Worm (Caenorhabditis elegans) whole organism, midembryonic: Measurements from ENCODE around the gene F20D6.12.

Experiments
- T22C8.4 ChIP-seq: fragments of 200-800 bp; sonication (Bioruptor generic); IDR thresholded peaks from 2 replicates; pipeline ENCODE4 v1.3.6; 2022; ENCODE audit warnings: missing genetic modification characterization, missing compliant biosample characterization
- cog-1 ChIP-seq: sonication (generic microtip); optimal IDR thresholded peaks from 2 replicates; lab custom pipeline; 2016; ENCODE audit warnings: missing genetic modification characterization, missing compliant biosample characterization
- flt-1 ChIP-seq: fragments of 200-800 bp; sonication (Bioruptor generic); IDR thresholded peaks from 2 replicates; pipeline ENCODE4 v1.3.6; 2022; ENCODE audit warnings: missing genetic modification characterization, missing compliant biosample characterization
- klf-2 ChIP-seq: fragments of 200-800 bp; sonication (Bioruptor generic); conservative IDR thresholded peaks from 2 replicates; pipeline ENCODE4 v1.3.6; 2022; ENCODE audit warnings: missing genetic modification reagents, missing genetic modification characterization, missing compliant biosample characterization
- med-1 ChIP-seq: sonication (generic microtip); optimal IDR thresholded peaks from 2 replicates; lab custom pipeline; 2017; ENCODE audit warnings: missing genetic modification characterization, mild to moderate bottlenecking, missing compliant biosample characterization, antibody characterized with exemption, missing genetic modification reagents; ENCODE audit not compliant: insufficient read depth
- ref-1 ChIP-seq: fragments of 200-800 bp; sonication (Bioruptor generic); conservative IDR thresholded peaks from 2 replicates; pipeline ENCODE4 v1.3.6; 2022; ENCODE audit warnings: missing genetic modification reagents, missing genetic modification characterization, missing compliant biosample characterization
- tab-1 ChIP-seq: fragments of 200-800 bp; sonication (Bioruptor generic); IDR thresholded peaks from 2 replicates; pipeline ENCODE4 v1.3.6; 2022; ENCODE audit warnings: missing genetic modification characterization, missing compliant biosample characterization
- ztf-23 ChIP-seq: fragments of 200-800 bp; sonication (Bioruptor generic); IDR thresholded peaks from 2 replicates; pipeline ENCODE4 v1.3.6; 2022; ENCODE audit warnings: missing genetic modification reagents, missing genetic modification characterization, missing compliant biosample characterization
- ztf-29 ChIP-seq: fragments of 200-800 bp; sonication (Bioruptor generic); IDR thresholded peaks from 2 replicates; pipeline ENCODE4 v1.3.6; 2022; ENCODE audit warnings: missing genetic modification reagents, missing genetic modification characterization, missing compliant biosample characterization

Gene F20D6.12

ce11 chrV:8201229-8201858 is 11.4 kb upstream of the F20D6.12 start, which contains the start of gene cri-2:
cri-2 (plus strand) TSS chrV:8201808.
- TF ChIP-seq med-1 (GFP tag; lab: Kevin White, UChicago) = no peak
- TF ChIP-seq T22C8.4 (GFP tag; lab: Robert Waterston, UW) = no peak
- TF ChIP-seq tab-1 = no peak
- no peak for TF ChIP-seq ref-1 (GFP tag; lab: Robert Waterston, UW)
- no peak for TF ChIP-seq ztf-29 (GFP tag; lab: Robert Waterston, UW)
- TF ChIP-seq flt-1 = no peak
- no peak for TF ChIP-seq cog-1 (tag; lab: Kevin White, UChicago)
- no peak for TF ChIP-seq klf-2 (GFP tag; lab: Robert Waterston, UW)
- no peak for TF ChIP-seq ztf-23 (GFP tag; lab: Robert Waterston, UW)

ce11 chrV:8198994-8199393 is 9.1 kb upstream of the F20D6.12 start, which contains the start of gene F20D6.11:
F20D6.11 (minus strand) TSS chrV:8199094.
- TF ChIP-seq flt-1 = no peak
- TF ChIP-seq ztf-29 (GFP tag; lab: Robert Waterston, UW) = no peak
- TF ChIP-seq cog-1 (tag; lab: Kevin White, UChicago) = no peak
- TF ChIP-seq T22C8.4 (GFP tag; lab: Robert Waterston, UW) = no peak
- no peak for TF ChIP-seq klf-2 (GFP tag; lab: Robert Waterston, UW)
- no peak for TF ChIP-seq med-1 (GFP tag; lab: Kevin White, UChicago)
- no peak for TF ChIP-seq tab-1
- TF ChIP-seq ref-1 (GFP tag; lab: Robert Waterston, UW) = no peak
- no peak for TF ChIP-seq ztf-23 (GFP tag; lab: Robert Waterston, UW)

ce11 chrV:8196993-8197392 is 7.1 kb upstream of the F20D6.12 start:
- no peak for TF ChIP-seq med-1 (GFP tag; lab: Kevin White, UChicago)
- TF ChIP-seq ztf-29 (GFP tag; lab: Robert Waterston, UW) = no peak
- TF ChIP-seq klf-2 (GFP tag; lab: Robert Waterston, UW) = no peak
- no peak for TF ChIP-seq cog-1 (tag; lab: Kevin White, UChicago)
- TF ChIP-seq T22C8.4 (GFP tag; lab: Robert Waterston, UW) = no peak
- TF ChIP-seq tab-1 = no peak
- no peak for TF ChIP-seq flt-1
- no peak for TF ChIP-seq ztf-23 (GFP tag; lab: Robert Waterston, UW)
- no peak for TF ChIP-seq ref-1 (GFP tag; lab: Robert Waterston, UW)

- no peak for TF ChIP-seq med-1 (GFP tag; lab: Kevin White, UChicago)
- TF ChIP-seq cog-1 (tag; lab: Kevin White, UChicago) = no peak
- TF ChIP-seq T22C8.4 (GFP tag; lab: Robert Waterston, UW) = no peak
- no peak for TF ChIP-seq flt-1
- no peak for TF ChIP-seq tab-1
- TF ChIP-seq klf-2 (GFP tag; lab: Robert Waterston, UW) = no peak
Observed at ce11 chrV:8195889-8196418, 6.0 kb upstream of the F20D6.12 start, which contains the start of gene F20D6.10. F20D6.10 (minus strand) TSS chrV:8195939.

- TF ChIP-seq med-1 (GFP tag; lab: Kevin White, UChicago) = no peak
Observed at ce11 chrV:8190430-8190829, 514 bp upstream of the F20D6.12 start, which contains the start of gene F20D6.1. F20D6.1 (plus strand) TSS chrV:8190730.

ce11 chrV:8188421-8188820 is 1.5 kb downstream of the F20D6.12 start, which contains the start of gene F20D6.15:
F20D6.15 (minus strand) TSS chrV:8188467.
- TF ChIP-seq cog-1 (tag; lab: Kevin White, UChicago) (no peak), flt-1 (no peak), ztf-29 (GFP tag; lab: Robert Waterston, UW) (no peak), ref-1 (GFP tag; lab: Robert Waterston, UW) (no peak), ztf-23 (GFP tag; lab: Robert Waterston, UW) (no peak), tab-1 (no peak), T22C8.4 (GFP tag; lab: Robert Waterston, UW) (no peak), klf-2 (GFP tag; lab: Robert Waterston, UW) (no peak), med-1 (GFP tag; lab: Kevin White, UChicago) (no peak)

ce11 chrV:8185737-8186136 is 4.2 kb downstream of the F20D6.12 start, which contains the start of gene F20D6.2:
F20D6.2 (plus strand) TSS chrV:8186037.
- no peak for TF ChIP-seq flt-1
- no peak for TF ChIP-seq cog-1 (tag; lab: Kevin White, UChicago)
- no peak for TF ChIP-seq T22C8.4 (GFP tag; lab: Robert Waterston, UW)
- no peak for TF ChIP-seq ztf-23 (GFP tag; lab: Robert Waterston, UW)

- TF ChIP-seq T22C8.4 (GFP tag; lab: Robert Waterston, UW) (no peak), ref-1 (GFP tag; lab: Robert Waterston, UW) (no peak), ztf-23 (GFP tag; lab: Robert Waterston, UW) (no peak), flt-1 (no peak)
Observed at ce11 chrV:8183384-8183783, 6.5 kb downstream of the F20D6.12 start, which contains the start of gene srp-8. srp-8 (plus strand) TSS chrV:8183684.

ce11 chrV:8178914-8179542 is 10.9 kb downstream of the F20D6.12 start, which contains the start of gene srp-7:
srp-7 (plus strand) TSS chrV:8179126.
- no peak for TF ChIP-seq tab-1
- no peak for TF ChIP-seq ztf-23 (GFP tag; lab: Robert Waterston, UW)
- TF ChIP-seq cog-1 (tag; lab: Kevin White, UChicago) = no peak
- TF ChIP-seq flt-1 = no peak
- no peak for TF ChIP-seq med-1 (GFP tag; lab: Kevin White, UChicago)
- no peak for TF ChIP-seq ztf-29 (GFP tag; lab: Robert Waterston, UW)
- no peak for TF ChIP-seq ref-1 (GFP tag; lab: Robert Waterston, UW)
- TF ChIP-seq klf-2 (GFP tag; lab: Robert Waterston, UW) = no peak
- TF ChIP-seq T22C8.4 (GFP tag; lab: Robert Waterston, UW) = no peak
